Fruit fly (Drosophila melanogaster): ENCODE data around the gene CG13731.
A peak's percentile ranks its signal among the peaks of the same experiment; 100 is the strongest.

The CG13731 gene

DNA sequence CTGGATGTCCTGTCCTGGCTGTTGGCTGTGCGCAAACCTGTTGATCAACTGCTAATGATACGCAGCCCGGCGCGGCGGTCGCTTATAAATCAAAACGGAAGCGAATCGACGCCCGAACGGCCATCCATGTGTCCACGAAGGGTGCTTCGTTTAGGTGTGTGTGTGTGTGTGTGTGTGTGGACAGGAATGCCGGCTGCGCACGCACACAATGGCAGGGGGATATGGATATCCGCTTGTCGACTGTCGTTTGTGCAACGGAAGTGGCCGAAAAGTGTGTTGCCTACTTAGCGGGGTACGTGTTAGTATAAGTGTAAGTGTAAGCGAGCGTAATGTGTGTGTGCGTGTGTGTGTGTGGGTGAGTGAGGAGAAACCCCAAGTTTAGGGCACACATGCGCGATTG lies 39.2 kb downstream of the CG13731 start, which contains the start of gene Mip:
Mip (minus strand) TSS at position 63 of the 400 bp plus-strand sequence.
- TF ChIP-seq Med (GFP tag) (peak; percentile 48), grau (tag; optimal IDR thresholded peaks at IDR 0.05) (no peak), Lim3 (GFP tag; IDR thresholded peaks at IDR 0.05) (no peak), CG12104 (GFP tag; optimal IDR thresholded peaks at IDR 0.05) (no peak), fd64A (GFP tag; optimal IDR thresholded peaks at IDR 0.05) (no peak), CG31441 (GFP tag; IDR thresholded peaks at IDR 0.05) (no peak), vvl (GFP tag; IDR thresholded peaks at IDR 0.05) (no peak), tll (GFP tag; optimal IDR thresholded peaks at IDR 0.05) (no peak), CG8359 (GFP tag; optimal IDR thresholded peaks at IDR 0.05; ENCODE audit: borderline replicate concordance) (no peak), Lpt (GFP tag; optimal IDR thresholded peaks at IDR 0.05) (no peak), cg (GFP tag; optimal IDR thresholded peaks at IDR 0.05) (peak; percentile 41), CG6272 (GFP tag; IDR thresholded peaks at IDR 0.05) (no peak), Deaf1 (tag; optimal IDR thresholded peaks at IDR 0.05) (peak; percentile 83), Stat92E (GFP tag; optimal IDR thresholded peaks at IDR 0.05) (no peak), Ets97D (GFP tag; optimal IDR thresholded peaks at IDR 0.05) (peak; percentile 12), pum (GFP tag; optimal IDR thresholded peaks at IDR 0.05) (no peak), CG14441 (GFP tag; IDR thresholded peaks at IDR 0.05) (no peak), rib (GFP tag; IDR thresholded peaks at IDR 0.05) (no peak), Doc3 (GFP tag; IDR thresholded peaks at IDR 0.05; ENCODE audit: partially characterized antibody) (no peak), Dip2 (GFP tag; IDR thresholded peaks at IDR 0.05) (no peak), CG4707 (GFP tag; optimal IDR thresholded peaks at IDR 0.05) (no peak), Dfd (GFP tag; optimal IDR thresholded peaks at IDR 0.05) (peak in 1 of 2 experiments; percentile 13), Usf (GFP tag; optimal IDR thresholded peaks at IDR 0.05) (no peak), CG13775 (GFP tag; optimal IDR thresholded peaks at IDR 0.05) (no peak), tna (GFP tag; IDR thresholded peaks at IDR 0.05; ENCODE audit: partially characterized antibody) (no peak), Ravus (GFP tag; IDR thresholded peaks at IDR 0.05) (no peak), jing (GFP tag; optimal IDR thresholded peaks at IDR 0.05) (no peak), Drgx (GFP tag; IDR thresholded peaks at IDR 0.05) (no peak), Rx (GFP tag; IDR thresholded peaks at IDR 0.05) (no peak), NC2β (GFP tag; optimal IDR thresholded peaks at IDR 0.05) (no peak), scrt (GFP tag; optimal IDR thresholded peaks at IDR 0.05) (peak; percentile 55), nom (GFP tag; optimal IDR thresholded peaks at IDR 0.05) (no peak), CG17829 (tag; optimal IDR thresholded peaks at IDR 0.05) (no peak), CG17802 (tag; optimal IDR thresholded peaks at IDR 0.05) (no peak), Xbp1 (GFP tag; optimal IDR thresholded peaks at IDR 0.05) (no peak), crol (GFP tag; IDR thresholded peaks at IDR 0.05) (no peak), Fer2 (tag; optimal IDR thresholded peaks at IDR 0.05) (no peak), CG8478 (optimal IDR thresholded peaks at IDR 0.05) (no peak), zen (tag; optimal IDR thresholded peaks at IDR 0.05) (peak; percentile 8), CG6254 (GFP tag; optimal IDR thresholded peaks at IDR 0.05) (no peak), CG32767 (GFP tag; IDR thresholded peaks at IDR 0.05) (no peak), CG10959 (GFP tag; IDR thresholded peaks at IDR 0.05) (0 out of 2 replicates have a peak, but pooled peaks have one; percentile 17), ap (GFP tag; IDR thresholded peaks at IDR 0.05) (no peak), peb (GFP tag; IDR thresholded peaks at IDR 0.05) (no peak), CG15479 (GFP tag; optimal IDR thresholded peaks at IDR 0.05) (peak; percentile 77), CG15269 (tag; optimal IDR thresholded peaks at IDR 0.05) (no peak), CG17568 (GFP tag; optimal IDR thresholded peaks at IDR 0.05) (no peak), ewg (GFP tag; optimal IDR thresholded peaks at IDR 0.05) (peak; percentile 67), ken (GFP tag; IDR thresholded peaks at IDR 0.05) (no peak), CG3281 (GFP tag; optimal IDR thresholded peaks at IDR 0.05) (no peak), chm (GFP tag; IDR thresholded peaks at IDR 0.05) (no peak), vnd (GFP tag; IDR thresholded peaks at IDR 0.05; ENCODE audit: partially characterized antibody) (no peak)
